Worm (Caenorhabditis elegans) whole organism, midembryonic: ENCODE results near the gene hog-1.

Experiments used
- cog-1 ChIP-seq: sonication (generic microtip); optimal IDR thresholded peaks from 2 replicates; lab custom pipeline; 2016; ENCODE audit warnings: missing genetic modification characterization, missing compliant biosample characterization
- tab-1 ChIP-seq: fragments of 200-800 bp; sonication (Bioruptor generic); IDR thresholded peaks from 2 replicates; pipeline ENCODE4 v1.3.6; 2022; ENCODE audit warnings: missing genetic modification characterization, missing compliant biosample characterization

DNA sequence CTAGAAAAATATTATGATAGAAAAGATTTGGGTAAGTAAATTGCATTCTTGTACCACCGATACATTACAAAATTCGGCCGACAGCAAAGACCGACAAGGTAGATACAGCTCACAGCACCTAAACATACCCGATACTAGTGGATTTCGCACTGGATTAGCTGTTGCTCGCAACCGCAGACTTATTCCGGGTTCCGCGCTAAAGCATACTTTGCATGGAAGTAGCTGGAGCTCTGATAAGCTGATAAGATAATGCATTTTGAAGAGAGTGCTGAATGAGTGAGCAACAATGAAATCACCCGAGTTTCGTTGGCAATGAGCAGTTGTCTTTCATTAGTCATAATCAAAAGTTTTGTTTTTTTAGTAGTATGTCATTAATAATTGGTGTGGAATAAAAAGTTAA is 3.6 kb downstream of the hog-1 start:
- TF ChIP-seq tab-1 (GFP tag; lab: Robert Waterston, UW), result no peak
- no peak for TF ChIP-seq cog-1 (tag; lab: Kevin White, UChicago)
